Fruit fly (Drosophila melanogaster) whole organism, prepupa: ENCODE results near the gene CG4820.

Source experiments
- Blimp-1 ChIP-seq: fragments of 200-800 bp; sonication (Bioruptor generic); optimal IDR thresholded peaks from 3 replicates; lab custom pipeline; 2017; ENCODE audit warnings: missing biosample characterization, missing genetic modification characterization, mild to moderate bottlenecking, moderate library complexity, missing genetic modification reagents
- CG10669 ChIP-seq: fragments of 200-800 bp; sonication (Bioruptor generic); optimal IDR thresholded peaks from 3 replicates; lab custom pipeline; 2018; ENCODE audit warnings: missing biosample characterization, mild to moderate bottlenecking, missing genetic modification characterization, moderate library complexity
- CG11762 ChIP-seq: fragments of 200-800 bp; sonication (Bioruptor generic); optimal IDR thresholded peaks from 3 replicates; lab custom pipeline; 2016; ENCODE audit warnings: missing biosample characterization, missing genetic modification characterization; ENCODE audit not compliant: insufficient read depth
- CG11902 ChIP-seq: fragments of 200-800 bp; sonication (Bioruptor generic); optimal IDR thresholded peaks from 3 replicates; lab custom pipeline; 2016; ENCODE audit warnings: missing biosample characterization, missing genetic modification characterization
- CG15336 ChIP-seq: fragments of 200-800 bp; sonication (Bioruptor generic); IDR thresholded peaks from 2 replicates; pipeline ENCODE4 v1.3.6; 2022; ENCODE audit warnings: missing biosample characterization, missing genetic modification characterization
- CG1621 ChIP-seq: fragments of 200-800 bp; sonication (Bioruptor generic); optimal IDR thresholded peaks from 3 replicates; lab custom pipeline; 2018; ENCODE audit warnings: missing biosample characterization, mild to moderate bottlenecking, missing genetic modification characterization
- CG3032 ChIP-seq: fragments of 200-800 bp; optimal IDR thresholded peaks from 2 replicates; lab custom pipeline; 2019; ENCODE audit warnings: missing biosample characterization, mild to moderate bottlenecking, missing genetic modification characterization, moderate library complexity
- CG31627 ChIP-seq: fragments of 200-800 bp; sonication (Bioruptor generic); optimal IDR thresholded peaks from 3 replicates; lab custom pipeline; 2016; ENCODE audit warnings: missing biosample characterization, missing genetic modification characterization
- CG32006 ChIP-seq: fragments of 200-800 bp; sonication (Bioruptor generic); optimal IDR thresholded peaks from 3 replicates; lab custom pipeline; 2017; ENCODE audit warnings: missing biosample characterization, mild to moderate bottlenecking, missing genetic modification characterization
- CG3919 ChIP-seq: fragments of 200-800 bp; sonication (Bioruptor generic); optimal IDR thresholded peaks from 3 replicates; lab custom pipeline; 2016; ENCODE audit warnings: missing biosample characterization, missing genetic modification characterization
- CG6163 ChIP-seq: fragments of 200-800 bp; sonication (Bioruptor generic); IDR thresholded peaks from 3 replicates; pipeline ENCODE4 v1.3.6; 2022; ENCODE audit warnings: missing biosample characterization, missing genetic modification characterization
- CG6276 ChIP-seq: fragments of 200-800 bp; sonication (Bioruptor generic); optimal IDR thresholded peaks from 2 replicates; lab custom pipeline; 2017; ENCODE audit warnings: missing biosample characterization, mild to moderate bottlenecking, missing genetic modification characterization
- CG6808 ChIP-seq: fragments of 200-800 bp; sonication (Bioruptor generic); optimal IDR thresholded peaks from 3 replicates; lab custom pipeline; 2017; ENCODE audit warnings: missing biosample characterization, missing genetic modification characterization, mild to moderate bottlenecking, moderate library complexity, missing genetic modification reagents
- CG6854 ChIP-seq: fragments of 200-800 bp; sonication (Bioruptor generic); optimal IDR thresholded peaks from 2 replicates; lab custom pipeline; 2017; ENCODE audit warnings: missing biosample characterization, mild to moderate bottlenecking, missing genetic modification characterization
- CG7368 ChIP-seq: fragments of 200-800 bp; sonication (Bioruptor generic); optimal IDR thresholded peaks from 3 replicates; lab custom pipeline; 2016; ENCODE audit warnings: missing biosample characterization, missing genetic modification characterization
- CG8319 ChIP-seq: fragments of 200-800 bp; sonication (Bioruptor generic); optimal IDR thresholded peaks from 3 replicates; lab custom pipeline; 2016; ENCODE audit warnings: missing biosample characterization, missing genetic modification characterization
- CG8632 ChIP-seq: fragments of 200-800 bp; sonication (Bioruptor generic); optimal IDR thresholded peaks from 3 replicates; lab custom pipeline; 2016; ENCODE audit warnings: missing biosample characterization, missing genetic modification characterization
- CG9139 ChIP-seq: fragments of 200-800 bp; sonication (Bioruptor generic); optimal IDR thresholded peaks from 3 replicates; lab custom pipeline; 2017; ENCODE audit warnings: missing biosample characterization, mild to moderate bottlenecking, missing genetic modification characterization
- Eip75B ChIP-seq: fragments of 200-800 bp; sonication (Bioruptor generic); optimal IDR thresholded peaks from 3 replicates; lab custom pipeline; 2016; ENCODE audit warnings: missing biosample characterization, missing genetic modification characterization
- Ets21C ChIP-seq: fragments of 200-800 bp; sonication (Bioruptor generic); optimal IDR thresholded peaks from 3 replicates; lab custom pipeline; 2016; ENCODE audit warnings: missing biosample characterization, missing genetic modification characterization
- Ets96B ChIP-seq: fragments of 200-800 bp; optimal IDR thresholded peaks from 2 replicates; lab custom pipeline; 2019; ENCODE audit warnings: missing biosample characterization, mild to moderate bottlenecking, missing genetic modification characterization, moderate library complexity
- Gug ChIP-seq: fragments of 200-800 bp; sonication (Bioruptor generic); IDR thresholded peaks from 2 replicates; pipeline ENCODE4 v1.3.6; 2022; ENCODE audit warnings: missing biosample characterization, missing genetic modification characterization
- Hr38 ChIP-seq: sonication (Bioruptor generic); optimal IDR thresholded peaks from 2 replicates; lab custom pipeline; 2016; ENCODE audit warnings: missing biosample characterization, missing genetic modification characterization
- Hr39 ChIP-seq: fragments of 200-800 bp; sonication (Bioruptor generic); optimal IDR thresholded peaks from 2 replicates; lab custom pipeline; 2016; ENCODE audit warnings: missing biosample characterization, missing genetic modification characterization
- Hr4 ChIP-seq: fragments of 200-800 bp; sonication (Bioruptor generic); optimal IDR thresholded peaks from 3 replicates; lab custom pipeline; 2016; ENCODE audit warnings: missing biosample characterization, missing genetic modification characterization
- Lpt ChIP-seq: fragments of 200-800 bp; sonication (Bioruptor generic); optimal IDR thresholded peaks from 3 replicates; lab custom pipeline; 2016; ENCODE audit warnings: missing biosample characterization, missing genetic modification characterization
- OdsH ChIP-seq: fragments of 200-800 bp; sonication (Bioruptor generic); optimal IDR thresholded peaks from 3 replicates; lab custom pipeline; 2016; ENCODE audit warnings: missing biosample characterization, missing genetic modification characterization
- Smox ChIP-seq: fragments of 200-800 bp; sonication (Bioruptor generic); optimal IDR thresholded peaks from 3 replicates; lab custom pipeline; 2016; ENCODE audit warnings: missing biosample characterization, missing genetic modification characterization
- Sox102F ChIP-seq: fragments of 200-800 bp; sonication (Bioruptor generic); optimal IDR thresholded peaks from 2 replicates; lab custom pipeline; 2016; ENCODE audit warnings: missing biosample characterization, mild to moderate bottlenecking, missing genetic modification characterization
- Sox14 ChIP-seq: fragments of 200-800 bp; sonication (Bioruptor generic); optimal IDR thresholded peaks from 3 replicates; lab custom pipeline; 2016; ENCODE audit warnings: missing biosample characterization, missing genetic modification characterization
- Sox15 ChIP-seq: fragments of 200-800 bp; sonication (Bioruptor generic); optimal IDR thresholded peaks from 3 replicates; lab custom pipeline; 2016; ENCODE audit warnings: missing biosample characterization, missing genetic modification characterization
- achi ChIP-seq: fragments of 200-800 bp; sonication (Bioruptor generic); optimal IDR thresholded peaks from 3 replicates; lab custom pipeline; 2016; ENCODE audit warnings: missing biosample characterization, missing genetic modification characterization
- acj6 ChIP-seq: fragments of 200-800 bp; sonication (Bioruptor generic); optimal IDR thresholded peaks from 3 replicates; lab custom pipeline; 2016; ENCODE audit warnings: missing biosample characterization, missing genetic modification characterization
- cyc ChIP-seq: fragments of 200-800 bp; sonication (Bioruptor generic); optimal IDR thresholded peaks from 3 replicates; lab custom pipeline; 2016; ENCODE audit warnings: missing biosample characterization, missing genetic modification characterization
- dac ChIP-seq: fragments of 200-800 bp; sonication (Bioruptor generic); optimal IDR thresholded peaks from 2 replicates; lab custom pipeline; 2017; ENCODE audit warnings: missing biosample characterization, mild to moderate bottlenecking, missing genetic modification characterization
- dsx ChIP-seq: fragments of 200-800 bp; optimal IDR thresholded peaks from 3 replicates; lab custom pipeline; 2019; ENCODE audit warnings: missing biosample characterization, mild to moderate bottlenecking, missing genetic modification characterization, moderate library complexity; ENCODE audit not compliant: poor library complexity, severe bottlenecking
- eg ChIP-seq: fragments of 200-800 bp; sonication (Bioruptor generic); IDR thresholded peaks from 3 replicates; pipeline ENCODE4 v1.3.6; 2022; ENCODE audit warnings: missing biosample characterization, missing genetic modification characterization
- esn ChIP-seq: fragments of 200-800 bp; sonication (Bioruptor generic); optimal IDR thresholded peaks from 2 replicates; lab custom pipeline; 2016; ENCODE audit warnings: missing biosample characterization, mild to moderate bottlenecking, missing genetic modification characterization, moderate library complexity
- fd85E ChIP-seq: fragments of 200-800 bp; sonication (Bioruptor generic); optimal IDR thresholded peaks from 3 replicates; lab custom pipeline; 2016; ENCODE audit warnings: missing biosample characterization, missing genetic modification characterization
- fkh ChIP-seq: fragments of 200-800 bp; sonication (Bioruptor generic); optimal IDR thresholded peaks from 3 replicates; lab custom pipeline; 2017; ENCODE audit warnings: missing biosample characterization, mild to moderate bottlenecking, missing genetic modification characterization, moderate library complexity
- lz ChIP-seq: fragments of 200-800 bp; sonication (Bioruptor generic); optimal IDR thresholded peaks from 3 replicates; lab custom pipeline; 2016; ENCODE audit warnings: missing biosample characterization, missing genetic modification characterization
- pdm3 ChIP-seq: fragments of 200-800 bp; sonication (Bioruptor generic); optimal IDR thresholded peaks from 3 replicates; lab custom pipeline; 2016; ENCODE audit warnings: missing biosample characterization, missing genetic modification characterization
- spab ChIP-seq: fragments of 200-800 bp; sonication (Bioruptor generic); optimal IDR thresholded peaks from 2 replicates; lab custom pipeline; 2017; ENCODE audit warnings: missing biosample characterization, mild to moderate bottlenecking, missing genetic modification characterization, missing genetic modification reagents
- ss ChIP-seq, 2 experiments: fragments of 200-800 bp; sonication (Bioruptor generic); optimal IDR thresholded peaks; 2 replicates in 1 of 2; 3 replicates in 1 of 2; lab custom pipeline; 2017 to 2018; ENCODE audit warnings: mild to moderate bottlenecking in 2 of 2, missing biosample characterization in 2 of 2, missing genetic modification characterization in 2 of 2, moderate library complexity in 1 of 2
- svp ChIP-seq: fragments of 200-800 bp; sonication (Bioruptor generic); peaks from one replicate; lab custom pipeline; 2016; ENCODE audit warnings: missing biosample characterization, missing genetic modification characterization
- topi ChIP-seq: fragments of 200-800 bp; sonication (Bioruptor generic); optimal IDR thresholded peaks from 3 replicates; lab custom pipeline; 2016; ENCODE audit warnings: missing biosample characterization, missing genetic modification characterization

CG4820 gene

DNA sequence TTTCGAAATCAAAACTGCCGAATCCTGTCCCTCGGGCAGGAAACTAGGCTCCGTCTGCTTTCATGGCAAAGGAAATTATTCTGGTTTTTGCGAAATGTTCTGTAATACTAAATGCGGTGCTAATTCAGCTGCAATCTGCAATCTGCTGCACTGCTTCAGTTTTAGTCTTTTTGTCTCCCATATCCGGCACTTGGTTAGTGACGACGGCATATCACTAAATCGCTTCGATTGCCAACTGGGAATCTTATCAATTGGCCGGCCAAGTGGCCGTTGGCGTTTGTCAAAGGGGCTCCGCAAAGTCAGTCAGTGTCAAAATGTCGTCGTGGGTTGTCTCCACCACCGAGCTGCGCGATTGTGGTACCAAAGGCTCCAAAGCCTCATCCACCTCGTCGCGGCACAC is 20.5 kb upstream of the CG4820 start, which contains the start of gene CG18577:
Gene CG18577, plus strand, starts transcription at position 301 of the 400 bp plus-strand sequence.
- TF ChIP-seq OdsH (GFP tag; lab: Kevin White, UChicago) (no peak), CG32006 (GFP tag; lab: Kevin White, UChicago) (no peak), Sox15 (GFP tag; lab: Kevin White, UChicago) (no peak), CG11902 (GFP tag; lab: Kevin White, UChicago) (no peak), Hr38 (no peak), pdm3 (GFP tag; lab: Kevin White, UChicago) (no peak), eg (GFP tag; lab: Robert Waterston, UW) (no peak), fd85E (no peak), svp (GFP tag; lab: Kevin White, UChicago) (no peak), Lpt (GFP tag; lab: Kevin White, UChicago) (no peak), CG15336 (GFP tag; lab: Robert Waterston, UW) (no peak), CG3919 (GFP tag; lab: Kevin White, UChicago) (no peak), spab (GFP tag; lab: Kevin White, UChicago) (no peak), CG31627 (GFP tag; lab: Kevin White, UChicago) (no peak), dsx (GFP tag; lab: Kevin White, UChicago) (no peak), acj6 (GFP tag; lab: Kevin White, UChicago) (no peak), CG6854 (GFP tag; lab: Kevin White, UChicago) (no peak), topi (GFP tag; lab: Kevin White, UChicago) (no peak), Blimp-1 (GFP tag; lab: Kevin White, UChicago) (no peak), Sox14 (GFP tag; lab: Kevin White, UChicago) (no peak)

DNA sequence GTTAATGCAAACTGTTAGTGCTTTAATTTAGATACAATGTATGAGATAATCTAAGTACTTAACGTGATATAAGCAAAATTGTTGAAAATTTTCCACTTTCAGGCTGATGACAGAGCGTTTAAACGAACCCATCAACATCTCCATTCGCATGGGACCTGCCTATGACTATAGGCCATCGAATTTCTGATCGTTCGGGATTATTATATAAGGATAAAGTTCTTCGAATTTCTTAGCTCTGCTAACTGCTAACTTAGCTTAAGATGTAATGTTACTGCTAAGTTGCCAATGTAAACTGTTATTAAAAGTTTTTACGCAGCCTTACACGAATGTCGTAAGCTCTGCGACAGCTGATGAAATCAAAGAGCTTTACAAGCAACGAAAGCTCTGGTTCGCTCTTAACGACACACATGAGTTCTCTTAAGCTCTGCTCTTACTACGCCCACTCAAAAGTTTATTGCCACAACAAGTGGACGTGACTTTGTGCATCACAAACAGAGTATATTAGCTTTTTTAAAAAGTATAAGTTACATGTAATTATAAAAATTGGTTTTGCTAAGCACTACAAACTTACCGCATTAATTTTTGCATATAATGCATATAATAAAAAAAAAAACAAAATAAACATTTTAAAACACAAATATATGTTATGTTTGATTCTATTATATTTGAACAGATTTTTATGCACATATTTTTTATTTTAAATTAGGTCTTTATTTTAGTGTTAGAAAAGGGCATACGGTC is 19.5 kb upstream of the CG4820 start:
- TF ChIP-seq fkh (peak; percentile 73), CG8319 (GFP tag; lab: Kevin White, UChicago) (peak; percentile 94), Hr39 (GFP tag; lab: Kevin White, UChicago) (peak; percentile 92), fd85E (peak; percentile 79), ss (GFP tag; optimal IDR thresholded peaks at IDR 0.05; lab: Kevin White, UChicago) (peak in 1 of 2 experiments; percentile 99), esn (GFP tag; lab: Kevin White, UChicago) (peak; percentile 99), Blimp-1 (GFP tag; lab: Kevin White, UChicago) (peak; percentile 100), dsx (GFP tag; lab: Kevin White, UChicago) (peak; percentile 90), CG15336 (GFP tag; lab: Robert Waterston, UW) (peak; percentile 99), Ets96B (tag; lab: Kevin White, UChicago) (peak; percentile 92), CG10669 (GFP tag; lab: Kevin White, UChicago) (peak; percentile 96), achi (GFP tag; lab: Kevin White, UChicago) (peak; percentile 99), CG8632 (GFP tag; lab: Kevin White, UChicago) (peak; percentile 99), cyc (GFP tag; lab: Kevin White, UChicago) (peak; percentile 96), Ets21C (GFP tag; lab: Kevin White, UChicago) (peak; percentile 86), CG6163 (peak; percentile 97), CG6854 (GFP tag; lab: Kevin White, UChicago) (peak; percentile 98), CG3032 (tag; lab: Kevin White, UChicago) (peak; percentile 95), OdsH (GFP tag; lab: Kevin White, UChicago) (peak; percentile 98), lz (GFP tag; lab: Kevin White, UChicago) (peak; percentile 97), Gug (GFP tag; lab: Robert Waterston, UW) (peak; percentile 99), pdm3 (GFP tag; lab: Kevin White, UChicago) (peak; percentile 97), CG11762 (GFP tag; lab: Kevin White, UChicago) (peak; percentile 95), Sox15 (GFP tag; lab: Kevin White, UChicago) (peak; percentile 95), spab (GFP tag; lab: Kevin White, UChicago) (peak; percentile 98), CG6276 (GFP tag; lab: Kevin White, UChicago) (peak; percentile 99), CG31627 (GFP tag; lab: Kevin White, UChicago) (peak; percentile 95), Smox (GFP tag; lab: Kevin White, UChicago) (peak; percentile 96), CG9139 (GFP tag; lab: Kevin White, UChicago) (peak; percentile 99), CG7368 (GFP tag; lab: Kevin White, UChicago) (peak; percentile 93), Eip75B (GFP tag; lab: Kevin White, UChicago) (peak; percentile 97), CG3919 (GFP tag; lab: Kevin White, UChicago) (peak; percentile 97), CG1621 (tag; lab: Kevin White, UChicago) (peak; percentile 89), CG32006 (GFP tag; lab: Kevin White, UChicago) (peak; percentile 100), dac (GFP tag; lab: Kevin White, UChicago) (peak; percentile 97), Sox102F (GFP tag; lab: Kevin White, UChicago) (peak; percentile 95), CG6808 (GFP tag; lab: Kevin White, UChicago) (peak; percentile 97), Hr4 (GFP tag; lab: Kevin White, UChicago) (peak; percentile 98)
